Worm (Caenorhabditis elegans) whole organism, L4 larva: ENCODE data around the gene F28C6.8.

Source experiments
- aly-2 ChIP-seq: sonication (generic microtip); optimal IDR thresholded peaks from 2 replicates; lab custom pipeline; 2018; ENCODE audit warnings: missing biosample characterization, missing genetic modification characterization
- ama-1 ChIP-seq: fragments of 150-350 bp; optimal IDR thresholded peaks from 2 replicates; lab custom pipeline; 2014; ENCODE audit warnings: inconsistent platforms, mixed read lengths
- lin-15B ChIP-seq: fragments of 150-350 bp; sonication (generic microtip); optimal IDR thresholded peaks from 3 replicates; lab custom pipeline; 2014; ENCODE audit warnings: missing biosample characterization, missing genetic modification characterization
- lir-3 ChIP-seq: sonication (generic microtip); optimal IDR thresholded peaks from 2 replicates; lab custom pipeline; 2016; ENCODE audit warnings: mild to moderate bottlenecking, missing genetic modification characterization, missing compliant biosample characterization
- mdt-29 ChIP-seq: fragments of 200-800 bp; sonication (Bioruptor generic); IDR thresholded peaks from 2 replicates; pipeline ENCODE4 v1.3.6; 2022; ENCODE audit warnings: missing genetic modification reagents, missing genetic modification characterization, missing compliant biosample characterization
- nhr-77 ChIP-seq: fragments of 150-350 bp; optimal IDR thresholded peaks from 2 replicates; lab custom pipeline; 2014; ENCODE audit warnings: missing biosample characterization, missing genetic modification characterization
- php-3 ChIP-seq: fragments of 200-800 bp; sonication (Bioruptor generic); IDR thresholded peaks from 2 replicates; pipeline ENCODE4 v1.3.6; 2022; ENCODE audit warnings: missing genetic modification reagents, missing genetic modification characterization, missing compliant biosample characterization
- skn-1 ChIP-seq: fragments of 150-350 bp; optimal IDR thresholded peaks from 2 replicates; lab custom pipeline; 2014; ENCODE audit warnings: missing biosample characterization, missing genetic modification characterization
- unc-39 ChIP-seq: sonication (generic microtip); optimal IDR thresholded peaks from 2 replicates; lab custom pipeline; 2017; ENCODE audit warnings: missing biosample characterization, missing genetic modification characterization
- zag-1 ChIP-seq: fragments of 150-350 bp; optimal IDR thresholded peaks from 2 replicates; lab custom pipeline; 2014; ENCODE audit warnings: missing biosample characterization, missing genetic modification characterization

ce11 chrII:8575184-8575583, 31.5 kb upstream of the F28C6.8 start, which contains the start of gene puf-5:
- TF ChIP-seq unc-39 (tag; lab: Kevin White, UChicago): no peak
- no peak for TF ChIP-seq mdt-29 (GFP tag; lab: Robert Waterston, UW)
- no peak for TF ChIP-seq lir-3
- TF ChIP-seq lin-15B: no peak
- no peak for TF ChIP-seq ama-1 (lab: Kevin White, UChicago)
- no peak for TF ChIP-seq nhr-77
- no peak for TF ChIP-seq zag-1
- no peak for TF ChIP-seq aly-2
- no peak for TF ChIP-seq skn-1 (tag; lab: Kevin White, UChicago)
- no peak for TF ChIP-seq php-3 (GFP tag; lab: Robert Waterston, UW)
